Fruit fly (Drosophila melanogaster) whole organism, embryonic: ENCODE measurements around the gene CG15891.

ENCODE experiments used
- Bgb ChIP-seq: fragments of 200-800 bp; sonication (Bioruptor generic); IDR thresholded peaks from 2 replicates; pipeline ENCODE4 v1.3.6; 2022; ENCODE audit warnings: missing biosample characterization, missing genetic modification characterization; ENCODE audit not compliant: partially characterized antibody
- CG10267 ChIP-seq: fragments of 200-800 bp; sonication (Bioruptor generic); optimal IDR thresholded peaks from 2 replicates; lab custom pipeline; 2018; ENCODE audit warnings: missing biosample characterization, mild to moderate bottlenecking, missing genetic modification characterization, moderate library complexity
- CG11093 ChIP-seq: fragments of 200-800 bp; sonication (Bioruptor generic); IDR thresholded peaks from 3 replicates; pipeline ENCODE4 v1.3.6; 2022; ENCODE audit warnings: missing biosample characterization, missing genetic modification characterization
- CG12744 ChIP-seq: fragments of 200-800 bp; sonication (Bioruptor generic); optimal IDR thresholded peaks from 2 replicates; lab custom pipeline; 2016; ENCODE audit warnings: missing biosample characterization, missing genetic modification characterization
- CG14050 ChIP-seq: fragments of 200-800 bp; sonication (Bioruptor generic); IDR thresholded peaks from 3 replicates; pipeline ENCODE4 v1.3.6; 2022; ENCODE audit warnings: missing biosample characterization, missing genetic modification characterization
- CG15479 ChIP-seq: fragments of 200-800 bp; sonication (Bioruptor generic); optimal IDR thresholded peaks from 3 replicates; lab custom pipeline; 2019; ENCODE audit warnings: missing biosample characterization, mild to moderate bottlenecking, missing genetic modification characterization, moderate library complexity
- CG17385 ChIP-seq: fragments of 200-800 bp; sonication (Bioruptor generic); optimal IDR thresholded peaks from 3 replicates; lab custom pipeline; 2018; ENCODE audit warnings: missing biosample characterization, mild to moderate bottlenecking, missing genetic modification characterization
- CG2116 ChIP-seq: fragments of 200-800 bp; sonication (Bioruptor generic); optimal IDR thresholded peaks from 3 replicates; lab custom pipeline; 2018; ENCODE audit warnings: missing biosample characterization, mild to moderate bottlenecking, missing genetic modification characterization
- CG32767 ChIP-seq: fragments of 200-800 bp; sonication (Bioruptor generic); IDR thresholded peaks from 2 replicates; pipeline ENCODE4 v1.3.6; 2022; ENCODE audit warnings: missing biosample characterization, missing genetic modification characterization
- CG34422 ChIP-seq: fragments of 200-800 bp; sonication (Bioruptor generic); IDR thresholded peaks from 3 replicates; pipeline ENCODE4 v1.3.6; 2022; ENCODE audit warnings: missing biosample characterization, missing genetic modification characterization
- CG3847 ChIP-seq: fragments of 200-800 bp; sonication (Bioruptor generic); IDR thresholded peaks from 2 replicates; pipeline ENCODE4 v1.3.6; 2022; ENCODE audit warnings: missing biosample characterization, missing genetic modification characterization
- CG3995 ChIP-seq: fragments of 200-800 bp; sonication (Bioruptor generic); optimal IDR thresholded peaks from 3 replicates; lab custom pipeline; 2016; ENCODE audit warnings: missing biosample characterization, missing genetic modification characterization
- CG4360 ChIP-seq: fragments of 200-800 bp; sonication (Bioruptor generic); IDR thresholded peaks from 2 replicates; pipeline ENCODE4 v1.3.6; 2022; ENCODE audit warnings: missing biosample characterization, missing genetic modification characterization
- CG6175 ChIP-seq: fragments of 200-800 bp; sonication (Bioruptor generic); IDR thresholded peaks from 3 replicates; pipeline ENCODE4 v1.3.6; 2022; ENCODE audit warnings: missing biosample characterization, missing genetic modification characterization
- CG6854 ChIP-seq: fragments of 200-800 bp; sonication (Bioruptor generic); optimal IDR thresholded peaks from 3 replicates; lab custom pipeline; 2017; ENCODE audit warnings: missing biosample characterization, mild to moderate bottlenecking, missing genetic modification characterization
- CG7987 ChIP-seq: fragments of 200-800 bp; sonication (Bioruptor generic); optimal IDR thresholded peaks from 2 replicates; lab custom pipeline; 2018; ENCODE audit warnings: missing biosample characterization, mild to moderate bottlenecking, missing genetic modification characterization, moderate library complexity
- Elba2 ChIP-seq: fragments of 200-800 bp; sonication (Bioruptor generic); optimal IDR thresholded peaks from 3 replicates; lab custom pipeline; 2016; ENCODE audit warnings: missing biosample characterization, missing genetic modification characterization
- Hmx ChIP-seq: fragments of 200-800 bp; sonication (Bioruptor generic); optimal IDR thresholded peaks from 2 replicates; lab custom pipeline; 2016; ENCODE audit warnings: missing biosample characterization, missing genetic modification characterization
- Hsf ChIP-seq: fragments of 200-800 bp; sonication (Bioruptor generic); optimal IDR thresholded peaks from 3 replicates; lab custom pipeline; 2016; ENCODE audit warnings: missing biosample characterization, missing genetic modification characterization
- Lhr ChIP-seq: fragments of 200-800 bp; sonication (Bioruptor generic); optimal IDR thresholded peaks from 3 replicates; lab custom pipeline; 2017; ENCODE audit warnings: mild to moderate bottlenecking, missing biosample characterization, missing genetic modification reagents, missing genetic modification characterization
- MESR4 ChIP-seq: fragments of 200-800 bp; sonication (Bioruptor generic); optimal IDR thresholded peaks from 2 replicates; lab custom pipeline; 2018; ENCODE audit warnings: missing biosample characterization, mild to moderate bottlenecking, missing genetic modification characterization, moderate library complexity
- NC2β ChIP-seq: fragments of 200-800 bp; sonication (Bioruptor generic); optimal IDR thresholded peaks from 2 replicates; lab custom pipeline; 2016; ENCODE audit warnings: missing biosample characterization, missing genetic modification characterization
- NFAT ChIP-seq: fragments of 200-800 bp; sonication (Bioruptor generic); IDR thresholded peaks from 2 replicates; pipeline ENCODE4 v1.3.6; 2022; ENCODE audit warnings: missing biosample characterization, missing genetic modification characterization
- Usf ChIP-seq: fragments of 200-800 bp; sonication (Bioruptor generic); optimal IDR thresholded peaks from 2 replicates; lab custom pipeline; 2017; ENCODE audit warnings: missing genotype, missing biosample characterization, missing genetic modification characterization
- YL-1 ChIP-seq: fragments of 200-800 bp; sonication (Bioruptor generic); optimal IDR thresholded peaks from 3 replicates; lab custom pipeline; 2017; ENCODE audit warnings: missing biosample characterization, mild to moderate bottlenecking, missing genetic modification characterization
- aop ChIP-seq: fragments of 200-800 bp; sonication (Bioruptor generic); IDR thresholded peaks from 2 replicates; pipeline ENCODE4 v1.3.6; 2022; ENCODE audit warnings: missing biosample characterization, missing genetic modification characterization
- bigmax ChIP-seq: fragments of 200-800 bp; sonication (Bioruptor generic); optimal IDR thresholded peaks from 2 replicates; lab custom pipeline; 2018; ENCODE audit warnings: missing biosample characterization, mild to moderate bottlenecking, missing genetic modification characterization
- cg ChIP-seq: fragments of 200-800 bp; sonication (Bioruptor generic); optimal IDR thresholded peaks from 3 replicates; lab custom pipeline; 2019; ENCODE audit warnings: missing biosample characterization, mild to moderate bottlenecking, missing genetic modification characterization, moderate library complexity
- chinmo ChIP-seq: fragments of 200-800 bp; sonication (Bioruptor generic); IDR thresholded peaks from 4 replicates; pipeline ENCODE4 v1.3.6; 2022; ENCODE audit warnings: missing biosample characterization, missing genetic modification characterization; ENCODE audit not compliant: partially characterized antibody
- corto ChIP-seq: fragments of 200-800 bp; sonication (Bioruptor generic); optimal IDR thresholded peaks from 2 replicates; lab custom pipeline; 2016; ENCODE audit warnings: missing biosample characterization, mild to moderate bottlenecking, missing genetic modification characterization, moderate library complexity
- crol ChIP-seq: fragments of 200-800 bp; sonication (Bioruptor generic); IDR thresholded peaks from 2 replicates; pipeline ENCODE4 v1.3.6; 2022; ENCODE audit warnings: missing biosample characterization, missing genetic modification characterization
- dan ChIP-seq: fragments of 200-800 bp; sonication (Bioruptor generic); IDR thresholded peaks from 2 replicates; pipeline ENCODE4 v1.3.6; 2022; ENCODE audit warnings: missing biosample characterization, missing genetic modification characterization
- fd3F ChIP-seq: fragments of 200-800 bp; sonication (Bioruptor generic); optimal IDR thresholded peaks from 2 replicates; lab custom pipeline; 2018; ENCODE audit warnings: missing biosample characterization, mild to moderate bottlenecking, missing genetic modification characterization, moderate library complexity
- gro ChIP-seq: fragments of 200-800 bp; sonication (Bioruptor generic); optimal IDR thresholded peaks from 2 replicates; lab custom pipeline; 2016; ENCODE audit warnings: missing biosample characterization, missing genetic modification characterization
- lola ChIP-seq, 3 experiments: fragments of >200 bp in 2 of 3; fragments of 200-800 bp in 1 of 3; sonication (Bioruptor generic) in 1 of 3; optimal IDR thresholded peaks; 2 replicates each; lab custom pipeline; 2017 to 2019; ENCODE audit warnings: missing biosample characterization in 3 of 3, missing genetic modification characterization in 3 of 3, mild to moderate bottlenecking in 1 of 3, moderate library complexity in 1 of 3
- mld ChIP-seq: fragments of 200-800 bp; sonication (Bioruptor generic); IDR thresholded peaks from 3 replicates; pipeline ENCODE4 v1.3.6; 2022; ENCODE audit warnings: missing biosample characterization, missing genetic modification characterization; ENCODE audit not compliant: partially characterized antibody
- nerfin-1 ChIP-seq: fragments of 200-800 bp; sonication (Bioruptor generic); optimal IDR thresholded peaks from 3 replicates; lab custom pipeline; 2019; ENCODE audit warnings: missing biosample characterization, mild to moderate bottlenecking, missing genetic modification characterization, moderate library complexity
- rib ChIP-seq: fragments of 200-800 bp; sonication (Bioruptor generic); IDR thresholded peaks from 2 replicates; pipeline ENCODE4 v1.3.6; 2022; ENCODE audit warnings: missing biosample characterization, missing genetic modification characterization
- seq ChIP-seq: fragments of 200-800 bp; sonication (Bioruptor generic); IDR thresholded peaks from 2 replicates; pipeline ENCODE4 v1.3.6; 2022; ENCODE audit warnings: missing biosample characterization, missing genetic modification characterization
- sim ChIP-seq: fragments of 200-800 bp; sonication (Bioruptor generic); IDR thresholded peaks from 2 replicates; pipeline ENCODE4 v1.3.6; 2022; ENCODE audit warnings: missing biosample characterization, missing genetic modification characterization
- sna ChIP-seq: fragments of 200-800 bp; sonication (Bioruptor generic); IDR thresholded peaks from 2 replicates; pipeline ENCODE4 v1.3.6; 2022; ENCODE audit warnings: missing biosample characterization, missing genetic modification characterization; ENCODE audit not compliant: partially characterized antibody
- stc ChIP-seq: fragments of 200-800 bp; sonication (Bioruptor generic); IDR thresholded peaks from 2 replicates; pipeline ENCODE4 v1.3.6; 2022; ENCODE audit warnings: missing biosample characterization, missing genetic modification characterization
- tap ChIP-seq: fragments of 200-800 bp; optimal IDR thresholded peaks from 3 replicates; lab custom pipeline; 2019; ENCODE audit warnings: missing biosample characterization, mild to moderate bottlenecking, missing genetic modification characterization, moderate library complexity
- tup ChIP-seq: fragments of 200-800 bp; sonication (Bioruptor generic); optimal IDR thresholded peaks from 2 replicates; lab custom pipeline; 2016; ENCODE audit warnings: missing biosample characterization, mild to moderate bottlenecking, missing genetic modification characterization, moderate library complexity
- usp ChIP-seq: fragments of >200 bp; optimal IDR thresholded peaks from 2 replicates; lab custom pipeline; 2017; ENCODE audit warnings: missing biosample characterization, missing genetic modification characterization

The CG15891 gene

dm6 chrX:6276590-6276989 lies 18.6 kb downstream of the CG15891 start, which contains the start of gene CG3566 (continued):
- TF ChIP-seq lola (GFP tag; optimal IDR thresholded peaks at IDR 0.05; lab: Kevin White, UChicago) (no peak), dan (GFP tag; lab: Robert Waterston, UW) (no peak), NC2β (GFP tag; lab: Kevin White, UChicago) (no peak), CG10267 (tag; lab: Kevin White, UChicago) (no peak), rib (no peak), CG7987 (GFP tag; lab: Kevin White, UChicago) (peak; percentile 11)

DNA sequence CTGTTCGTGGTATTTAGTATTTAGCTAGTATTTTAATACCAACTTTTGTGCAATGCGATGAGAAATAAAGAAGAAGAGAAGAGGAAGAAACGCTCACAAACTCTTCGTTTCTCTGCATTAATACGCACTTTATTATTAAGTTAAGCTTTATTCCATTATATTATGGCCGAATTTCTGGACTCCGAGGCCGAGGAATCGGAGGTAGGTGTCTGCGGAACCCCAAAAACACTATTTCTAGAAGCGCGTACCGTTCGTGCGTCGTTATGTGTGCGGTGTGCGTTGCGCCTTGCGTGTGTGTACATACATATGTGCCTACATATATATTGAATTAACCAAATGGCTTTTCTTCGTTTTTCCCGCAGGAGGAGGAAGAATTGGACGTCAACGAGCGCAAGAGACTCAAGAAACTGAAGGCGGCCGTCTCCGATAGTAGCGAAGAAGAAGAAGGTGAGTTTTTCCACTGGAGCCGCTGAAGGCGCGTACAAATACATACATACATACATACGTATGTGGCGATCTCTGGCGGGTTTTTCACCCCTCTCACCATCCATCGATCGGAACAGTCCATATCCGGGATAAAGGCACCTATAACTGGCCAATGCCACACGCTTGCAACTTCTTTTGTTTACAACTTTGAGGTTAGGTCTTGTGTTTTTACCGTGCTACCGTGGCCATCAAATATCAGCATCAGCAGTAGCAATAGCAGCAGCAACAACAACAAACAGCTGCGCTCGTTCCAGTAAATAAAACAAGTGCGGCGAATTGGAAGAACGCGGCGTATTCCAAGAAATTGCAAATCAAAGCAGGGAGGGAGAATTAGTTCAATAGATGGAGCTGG lies 27.2 kb downstream of the CG15891 start, which contains the start of gene Spt6:
Gene Spt6 (plus strand): TSS at position 53 of the 838 bp plus-strand sequence.
- TF ChIP-seq bigmax (GFP tag; lab: Kevin White, UChicago) (peak; percentile 95), NFAT (GFP tag; lab: Robert Waterston, UW) (no peak), CG4360 (peak; percentile 78), CG34422 (GFP tag; lab: Robert Waterston, UW) (peak; percentile 40; the same call in 1 of the 3 replicates), CG15479 (GFP tag; lab: Kevin White, UChicago) (peak; percentile 67), corto (GFP tag; lab: Kevin White, UChicago) (peak; percentile 12), Lhr (GFP tag; lab: Kevin White, UChicago) (no peak), sna (GFP tag; lab: Robert Waterston, UW) (0 out of 2 replicates have a peak, but pooled peaks have one; percentile 21), CG11093 (GFP tag; lab: Robert Waterston, UW) (0 out of 3 replicates have a peak, but pooled peaks have one; percentile 4), chinmo (GFP tag; lab: Robert Waterston, UW) (0 out of 4 replicates have a peak, but pooled peaks have one; percentile 68), cg (GFP tag; lab: Kevin White, UChicago) (peak; percentile 59), CG14050 (no peak), gro (GFP tag; lab: Kevin White, UChicago) (no peak), CG32767 (GFP tag; lab: Robert Waterston, UW) (peak; percentile 41), fd3F (GFP tag; lab: Kevin White, UChicago) (no peak), nerfin-1 (tag; lab: Kevin White, UChicago) (peak; percentile 51), MESR4 (GFP tag; lab: Kevin White, UChicago) (peak; percentile 91), crol (GFP tag; lab: Robert Waterston, UW) (peak; percentile 69), YL-1 (peak; percentile 70), CG17385 (GFP tag; lab: Kevin White, UChicago) (peak; percentile 96), CG2116 (GFP tag; lab: Kevin White, UChicago) (no peak)

DNA sequence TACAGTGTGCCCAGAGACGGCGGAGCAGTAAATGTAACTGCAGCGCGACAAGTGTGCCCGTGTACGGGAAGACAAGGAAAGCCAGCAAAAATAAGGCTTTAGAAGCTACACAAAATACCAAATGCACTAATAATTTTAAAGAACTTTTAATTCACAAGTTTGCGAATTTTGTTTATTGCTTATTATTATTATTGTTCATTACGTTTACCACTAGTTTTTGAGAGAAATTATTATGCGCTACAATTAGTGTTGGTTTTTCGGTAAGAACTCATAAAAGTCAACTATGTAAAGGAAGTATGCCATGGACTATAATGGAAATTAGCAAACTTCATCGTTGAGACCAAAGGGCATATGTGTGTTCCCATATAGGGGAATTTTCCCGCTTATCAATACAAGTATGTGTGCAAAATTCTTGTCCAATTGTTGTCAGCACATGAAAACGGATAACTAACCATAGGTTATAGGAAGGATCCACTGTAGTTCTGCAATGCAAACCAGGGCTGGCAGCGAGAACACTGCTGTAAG lies 27.9 kb downstream of the CG15891 start, which contains the start of gene schlank:
Gene schlank (minus strand): TSS at position 42 of the 525 bp plus-strand sequence.
- TF ChIP-seq tap, result no peak
- no peak for TF ChIP-seq CG3995 (GFP tag; lab: Kevin White, UChicago)
- TF ChIP-seq Usf (GFP tag; lab: Kevin White, UChicago), result no peak
- TF ChIP-seq aop (GFP tag; lab: Robert Waterston, UW), result 0 out of 2 replicates have a peak, but pooled peaks have one; percentile 20
- TF ChIP-seq mld (GFP tag; lab: Robert Waterston, UW), result no peak
- no peak for TF ChIP-seq tup (GFP tag; lab: Kevin White, UChicago)
- TF ChIP-seq usp, result no peak
- TF ChIP-seq Bgb, result no peak
- TF ChIP-seq Hmx, result no peak
- TF ChIP-seq CG6854 (GFP tag; lab: Kevin White, UChicago), result no peak
- TF ChIP-seq seq, result peak; percentile 52; the same call in 1 of the 2 replicates
- peak; percentile 62 for TF ChIP-seq Hsf (GFP tag; lab: Kevin White, UChicago)
- no peak for TF ChIP-seq CG12744 (GFP tag; lab: Kevin White, UChicago)
- no peak for TF ChIP-seq CG6175
- TF ChIP-seq Elba2, result no peak
- TF ChIP-seq CG3847, result peak; percentile 25; the same call in 1 of the 2 replicates
- no peak for TF ChIP-seq sim (GFP tag; lab: Robert Waterston, UW)
- TF ChIP-seq stc, result 0 out of 2 replicates have a peak, but pooled peaks have one; percentile 49
- peak; percentile 32; the same call in 1 of the 3 replicates for TF ChIP-seq CG14050
